Worm (Caenorhabditis elegans) whole organism, L4 larva: ENCODE measurements around the gene tbc-17.

Experiments used
- F44E2.7 ChIP-seq: fragments of 200-800 bp; sonication (Bioruptor generic); IDR thresholded peaks from 2 replicates; pipeline ENCODE4 v2.1.2; 2022; ENCODE audit warnings: missing genetic modification characterization, missing compliant biosample characterization
- aly-2 ChIP-seq: sonication (generic microtip); optimal IDR thresholded peaks from 2 replicates; lab custom pipeline; 2018; ENCODE audit warnings: missing biosample characterization, missing genetic modification characterization
- ama-1 ChIP-seq: fragments of 150-350 bp; optimal IDR thresholded peaks from 2 replicates; lab custom pipeline; 2014; ENCODE audit warnings: inconsistent platforms, mixed read lengths
- lin-15B ChIP-seq: fragments of 150-350 bp; sonication (generic microtip); optimal IDR thresholded peaks from 3 replicates; lab custom pipeline; 2014; ENCODE audit warnings: missing biosample characterization, missing genetic modification characterization
- lin-38 ChIP-seq: fragments of 200-800 bp; sonication (Bioruptor generic); IDR thresholded peaks from 2 replicates; pipeline ENCODE4 v1.3.6; 2022; ENCODE audit warnings: missing genetic modification reagents, missing genetic modification characterization, missing compliant biosample characterization
- lsy-2 ChIP-seq, 2 experiments: fragments of 150-350 bp in 1 of 2; sonication (generic microtip) in 1 of 2; optimal IDR thresholded peaks; 2 replicates each; lab custom pipeline; 2014 to 2017; ENCODE audit warnings: missing biosample characterization in 2 of 2, missing genetic modification characterization in 2 of 2
- set-16 ChIP-seq: fragments of 200-800 bp; sonication (Bioruptor generic); IDR thresholded peaks from 2 replicates; pipeline ENCODE4 v1.3.6; 2022; ENCODE audit warnings: missing genetic modification reagents, missing genetic modification characterization, missing compliant biosample characterization

DNA sequence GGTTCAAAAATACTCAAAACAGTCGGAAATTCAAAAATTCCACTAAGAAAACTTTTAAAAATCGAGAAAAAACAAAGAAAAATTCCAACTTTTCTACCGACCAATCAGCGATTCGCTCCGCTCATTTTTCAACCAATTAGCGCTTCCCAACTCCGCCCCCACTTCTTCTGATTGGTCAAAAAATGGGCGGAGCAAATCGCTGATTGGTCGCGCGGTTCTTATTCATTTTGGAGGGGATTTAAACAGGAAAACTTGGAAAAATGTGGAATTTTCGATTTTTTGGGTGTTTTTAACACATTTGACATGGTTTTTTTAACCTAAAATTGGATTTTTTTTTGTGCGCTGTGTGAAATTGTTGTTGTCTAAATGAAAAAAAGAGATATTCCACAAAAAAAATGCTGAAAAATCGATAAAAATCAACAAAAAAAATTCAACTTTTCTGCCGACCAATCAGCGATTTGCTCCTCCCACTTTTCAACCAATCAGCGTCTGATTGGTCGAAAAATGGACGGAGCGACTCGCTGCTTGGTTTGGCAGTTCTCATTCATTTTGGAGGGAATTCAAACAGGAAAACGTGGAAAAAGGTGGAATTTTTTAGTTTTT is 28.6 kb downstream of the tbc-17 start:
- no peak for TF ChIP-seq aly-2 (tag; lab: Kevin White, UChicago)
- TF ChIP-seq lin-38 (GFP tag; lab: Robert Waterston, UW), result no peak
- TF ChIP-seq set-16, result no peak
- no peak for TF ChIP-seq F44E2.7 (GFP tag; lab: Robert Waterston, UW)
- no peak for TF ChIP-seq lsy-2 (tag; optimal IDR thresholded peaks at IDR 0.05; lab: Kevin White, UChicago)
- TF ChIP-seq ama-1 (lab: Kevin White, UChicago), result no peak
- TF ChIP-seq lin-15B (tag; lab: Kevin White, UChicago), result no peak
